Worm (Caenorhabditis elegans): ENCODE measurements around the gene sir-2.2.

Gene sir-2.2

DNA sequence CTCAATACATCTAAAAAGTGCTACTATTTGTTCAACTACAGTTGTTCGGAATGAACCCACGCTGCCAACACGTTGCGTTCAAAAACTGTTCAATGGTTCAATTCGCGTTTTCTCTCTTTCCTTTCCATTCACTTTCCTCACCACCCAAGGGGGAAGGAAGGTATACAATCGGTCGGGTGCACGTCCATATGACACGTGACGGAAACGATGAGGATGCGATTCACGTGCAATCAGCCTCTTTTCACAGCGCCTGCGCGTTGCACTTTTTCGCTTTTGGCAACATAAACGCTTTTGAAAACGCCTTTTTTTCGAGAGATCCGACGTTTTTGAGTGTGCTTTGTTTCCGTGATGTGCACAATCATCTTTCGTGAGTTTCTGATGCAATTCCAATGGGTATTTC lies 30.7 kb downstream of the sir-2.2 start:
- TF ChIP-seq fkh-10 (GFP tag; optimal IDR thresholded peaks at IDR 0.05) (no peak), hlh-30 (tag; optimal IDR thresholded peaks at IDR 0.05; ENCODE audit: insufficient read depth) (peak; percentile 93), ceh-18 (tag; optimal IDR thresholded peaks at IDR 0.05) (peak; percentile 59), ceh-2 (tag; optimal IDR thresholded peaks at IDR 0.05) (no peak), ceh-31 (tag; optimal IDR thresholded peaks at IDR 0.05) (peak; percentile 2), tbx-2 (tag; optimal IDR thresholded peaks at IDR 0.05) (peak; percentile 22), sox-4 (tag; optimal IDR thresholded peaks at IDR 0.05) (no peak), elt-2 (tag; optimal IDR thresholded peaks at IDR 0.05) (no peak)

DNA sequence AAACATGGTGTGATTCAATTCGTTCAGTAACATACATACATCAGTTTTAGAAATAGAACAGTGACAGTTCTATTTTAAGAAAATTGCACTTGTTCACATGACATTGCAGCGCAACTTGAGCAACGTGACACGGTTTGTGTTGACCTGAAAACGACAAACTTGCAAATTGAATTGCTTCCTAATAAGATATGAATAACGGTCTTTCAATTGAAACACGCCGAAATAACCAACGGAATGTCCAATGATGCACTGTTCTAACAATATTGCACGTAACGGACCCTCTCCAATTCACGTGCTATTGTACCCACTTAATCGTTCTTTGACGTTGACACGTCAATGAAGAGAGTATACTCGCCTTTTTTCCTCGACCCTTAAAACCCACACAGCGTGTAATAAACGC lies 31.9 kb downstream of the sir-2.2 start:
- no peak for TF ChIP-seq ceh-45 (GFP tag; IDR thresholded peaks at IDR 0.05)
- TF ChIP-seq K09A11.1 (tag; optimal IDR thresholded peaks at IDR 0.05; ENCODE audit: insufficient read depth), result no peak
- TF ChIP-seq hlh-13 (GFP tag; optimal IDR thresholded peaks at IDR 0.05), result no peak
- no peak for TF ChIP-seq ceh-19 (GFP tag; optimal IDR thresholded peaks at IDR 0.05)
- no peak for TF ChIP-seq ceh-48 (tag; optimal IDR thresholded peaks at IDR 0.05)
- no peak for TF ChIP-seq pros-1 (tag; optimal IDR thresholded peaks at IDR 0.05)
- TF ChIP-seq eyg-1 (tag; optimal IDR thresholded peaks at IDR 0.05), result no peak
- TF ChIP-seq zip-5 (tag; optimal IDR thresholded peaks at IDR 0.05), result no peak
- TF ChIP-seq npax-4 (tag; optimal IDR thresholded peaks at IDR 0.05), result no peak
- no peak for TF ChIP-seq C38D4.7 (GFP tag; optimal IDR thresholded peaks at IDR 0.05)
- no peak for TF ChIP-seq C08G9.2 (tag; optimal IDR thresholded peaks at IDR 0.05)
- no peak for TF ChIP-seq unc-55 (GFP tag; optimal IDR thresholded peaks at IDR 0.05)
- no peak for TF ChIP-seq nhr-232 (tag; optimal IDR thresholded peaks at IDR 0.05)
- no peak for TF ChIP-seq hlh-6 (tag; optimal IDR thresholded peaks at IDR 0.05)
- TF ChIP-seq elt-4 (tag; optimal IDR thresholded peaks at IDR 0.05), result no peak
- no peak for TF ChIP-seq ttx-3 (tag; optimal IDR thresholded peaks at IDR 0.05)
- no peak for TF ChIP-seq ceh-24 (tag; optimal IDR thresholded peaks at IDR 0.05)

DNA sequence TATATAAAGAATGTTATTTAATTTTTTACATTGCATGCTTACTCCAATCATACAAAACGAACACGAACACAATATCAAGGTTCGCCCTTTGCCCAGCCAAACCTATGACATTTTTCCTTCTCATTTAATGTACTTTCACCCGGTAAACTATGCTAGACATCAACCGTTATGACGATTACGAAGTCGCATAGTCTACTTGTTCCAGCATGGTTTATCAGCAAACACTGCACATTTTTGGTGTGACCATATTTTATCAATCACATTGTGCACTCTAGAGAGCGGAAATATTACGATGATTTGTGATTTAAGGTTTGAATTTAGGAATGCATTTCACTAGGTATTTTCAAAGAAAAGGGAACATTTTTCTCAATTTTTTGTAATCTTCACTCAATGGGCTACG lies 32.8 kb downstream of the sir-2.2 start:
- no peak for TF ChIP-seq hlh-8 (tag; optimal IDR thresholded peaks at IDR 0.05)
- TF ChIP-seq ceh-9 (tag; optimal IDR thresholded peaks at IDR 0.05), result no peak
- TF ChIP-seq hlh-6 (tag; optimal IDR thresholded peaks at IDR 0.05), result no peak
- TF ChIP-seq fkh-6 (tag; optimal IDR thresholded peaks at IDR 0.05), result no peak
- no peak for TF ChIP-seq gmeb-2 (tag; optimal IDR thresholded peaks at IDR 0.05)
- peak; percentile 43 for TF ChIP-seq elt-2 (tag; optimal IDR thresholded peaks at IDR 0.05)
- no peak for TF ChIP-seq pqm-1 (tag; optimal IDR thresholded peaks at IDR 0.05)
- no peak for TF ChIP-seq fax-1 (tag; optimal IDR thresholded peaks at IDR 0.05)

DNA sequence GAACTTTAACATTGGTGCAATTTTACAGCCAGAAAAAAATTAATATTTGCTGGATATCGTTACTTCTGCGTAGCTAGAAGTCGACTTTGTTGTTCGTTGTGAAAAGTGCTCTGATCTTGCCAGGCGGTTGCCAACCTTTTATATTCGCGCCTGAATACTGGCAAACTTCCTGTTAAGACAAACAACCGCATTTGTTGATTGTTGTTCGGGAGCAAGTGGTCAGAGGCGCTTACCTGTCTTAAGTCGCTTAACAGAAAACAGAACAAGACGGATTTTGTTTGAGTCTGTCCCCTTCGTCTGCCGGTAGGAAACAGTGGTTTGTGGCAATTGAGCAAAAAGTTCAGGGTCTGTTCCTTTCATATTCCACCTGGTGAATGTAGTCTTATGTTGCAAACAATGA lies 34.6 kb downstream of the sir-2.2 start, which contains the start of gene C49F8.15:
TSS of gene C49F8.15 (minus strand) at position 101 of the 400 bp plus-strand sequence.
- no peak for TF ChIP-seq sox-2 (GFP tag; IDR thresholded peaks at IDR 0.05)
- TF ChIP-seq sdc-2 (tag; optimal IDR thresholded peaks at IDR 0.05), result no peak
- TF ChIP-seq ceh-14 (tag; optimal IDR thresholded peaks at IDR 0.05), result no peak
- TF ChIP-seq K02D7.2 (tag; optimal IDR thresholded peaks at IDR 0.05), result no peak
- no peak for TF ChIP-seq ceh-24 (tag; optimal IDR thresholded peaks at IDR 0.05)
- TF ChIP-seq hlh-8 (tag; optimal IDR thresholded peaks at IDR 0.05), result no peak
- no peak for TF ChIP-seq pag-3 (tag; optimal IDR thresholded peaks at IDR 0.05; ENCODE audit: borderline replicate concordance)

DNA sequence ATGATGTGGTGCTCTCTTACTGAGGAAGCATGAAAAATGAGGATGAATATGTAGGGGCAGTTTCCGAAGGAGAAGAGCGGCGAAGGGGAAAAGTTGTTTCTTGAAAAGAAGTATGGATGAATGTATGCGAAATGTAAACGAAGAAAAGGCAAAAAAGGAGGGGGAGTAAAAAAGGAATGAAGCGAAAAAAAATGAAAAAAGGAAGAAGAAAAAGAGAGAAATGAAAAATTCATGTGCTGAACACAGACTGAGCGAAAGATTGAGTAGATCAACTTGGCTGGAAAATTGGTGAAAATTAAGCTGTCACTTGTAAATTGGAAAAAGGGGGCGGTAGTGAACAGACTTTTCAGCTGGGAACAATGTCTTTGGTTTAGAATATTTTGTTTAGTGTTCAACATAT lies 37.0 kb downstream of the sir-2.2 start, which contains the start of gene C49F8.1:
TSS of gene C49F8.1 (minus strand) at position 101 of the 400 bp plus-strand sequence.
- TF ChIP-seq npax-4 (tag; optimal IDR thresholded peaks at IDR 0.05) (no peak), Y22D7AL.16 (tag; optimal IDR thresholded peaks at IDR 0.05) (no peak)
